Worm (Caenorhabditis elegans) whole organism, L1 larva: ENCODE data around the gene Y50D4A.6.

Source experiments
- C34B4.2 ChIP-seq: sonication (generic microtip); optimal IDR thresholded peaks from 2 replicates; lab custom pipeline; 2017; ENCODE audit warnings: mild to moderate bottlenecking, missing genetic modification characterization, missing compliant biosample characterization
- alr-1 ChIP-seq: fragments of 200-800 bp; sonication (Bioruptor generic); optimal IDR thresholded peaks from 2 replicates; lab custom pipeline; 2018; ENCODE audit warnings: borderline replicate concordance, mild to moderate bottlenecking, missing genetic modification characterization, missing compliant biosample characterization
- aly-2 ChIP-seq: fragments of 150-350 bp; optimal IDR thresholded peaks from 2 replicates; lab custom pipeline; 2014; ENCODE audit warnings: missing biosample characterization, missing genetic modification characterization
- ama-1 ChIP-seq: fragments of 150-350 bp; optimal IDR thresholded peaks from 2 replicates; lab custom pipeline; 2014
- blmp-1 ChIP-seq: fragments of 150-350 bp; optimal IDR thresholded peaks from 2 replicates; lab custom pipeline; 2014; ENCODE audit warnings: missing biosample characterization, missing genetic modification characterization
- ceh-63 ChIP-seq: fragments of 200-800 bp; sonication (Bioruptor generic); optimal IDR thresholded peaks from 2 replicates; lab custom pipeline; 2018; ENCODE audit warnings: mild to moderate bottlenecking, missing genetic modification characterization, missing compliant biosample characterization
- ceh-8 ChIP-seq: fragments of 200-800 bp; sonication (Bioruptor generic); optimal IDR thresholded peaks from 2 replicates; lab custom pipeline; 2018; ENCODE audit warnings: mild to moderate bottlenecking, missing genetic modification characterization, moderate library complexity, missing compliant biosample characterization
- ceh-88 ChIP-seq: fragments of 200-800 bp; sonication (Bioruptor generic); IDR thresholded peaks from 2 replicates; pipeline ENCODE4 v1.3.6; 2022; ENCODE audit warnings: missing genetic modification characterization, missing compliant biosample characterization
- ces-1 ChIP-seq: fragments of 150-350 bp; optimal IDR thresholded peaks from 2 replicates; lab custom pipeline; 2014; ENCODE audit warnings: missing biosample characterization, missing genetic modification reagents, missing genetic modification characterization
- dpl-1 ChIP-seq, 3 experiments: fragments of 150-350 bp in 2 of 3; sonication (generic microtip) in 1 of 3; optimal IDR thresholded peaks; 2 replicates each; lab custom pipeline; 2014 to 2017; ENCODE audit warnings: missing biosample characterization in 3 of 3, missing genetic modification characterization in 3 of 3, missing genetic modification reagents in 3 of 3
- dsc-1 ChIP-seq: sonication (generic microtip); optimal IDR thresholded peaks from 2 replicates; lab custom pipeline; 2016; ENCODE audit warnings: mild to moderate bottlenecking, missing genetic modification characterization, missing compliant biosample characterization
- fkh-10 ChIP-seq: sonication (generic microtip); optimal IDR thresholded peaks from 2 replicates; lab custom pipeline; 2017; ENCODE audit warnings: missing biosample characterization, missing genetic modification reagents, missing genetic modification characterization
- fkh-4 ChIP-seq: sonication (generic microtip); optimal IDR thresholded peaks from 2 replicates; lab custom pipeline; 2016; ENCODE audit warnings: missing compliant biosample characterization, missing genetic modification characterization, borderline replicate concordance
- hlh-17 ChIP-seq: fragments of 200-800 bp; sonication (Bioruptor generic); optimal IDR thresholded peaks from 2 replicates; lab custom pipeline; 2018; ENCODE audit warnings: missing genetic modification characterization, mild to moderate bottlenecking, missing compliant biosample characterization, moderate library complexity, borderline replicate concordance
- irx-1 ChIP-seq: sonication (generic microtip); optimal IDR thresholded peaks from 2 replicates; lab custom pipeline; 2016; ENCODE audit warnings: missing genetic modification characterization, missing compliant biosample characterization
- jun-1 ChIP-seq: fragments of 150-350 bp; optimal IDR thresholded peaks from 2 replicates; lab custom pipeline; 2014; ENCODE audit warnings: missing biosample characterization, missing genetic modification reagents, missing genetic modification characterization
- lin-13 ChIP-seq: fragments of 150-350 bp; optimal IDR thresholded peaks from 2 replicates; lab custom pipeline; 2014; ENCODE audit warnings: missing biosample characterization, missing genetic modification reagents, missing genetic modification characterization
- lin-35 ChIP-seq, 2 experiments: fragments of 150-350 bp; optimal IDR thresholded peaks; 2 replicates each; lab custom pipeline; 2014; ENCODE audit warnings: missing biosample characterization in 2 of 2, missing genetic modification characterization in 2 of 2, missing genetic modification reagents in 2 of 2
- lir-3 ChIP-seq: sonication (generic microtip); optimal IDR thresholded peaks from 2 replicates; lab custom pipeline; 2016; ENCODE audit warnings: mild to moderate bottlenecking, missing genetic modification characterization, moderate library complexity, missing compliant biosample characterization; ENCODE audit not compliant: poor library complexity
- lsy-2 ChIP-seq, 2 experiments: fragments of 150-350 bp; optimal IDR thresholded peaks; 2 replicates each; lab custom pipeline; 2014; ENCODE audit warnings: missing biosample characterization in 2 of 2, missing genetic modification characterization in 2 of 2
- mab-9 ChIP-seq: fragments of 200-800 bp; sonication (Bioruptor generic); IDR thresholded peaks from 2 replicates; pipeline ENCODE4 v1.3.6; 2022; ENCODE audit warnings: missing genetic modification reagents, missing genetic modification characterization, missing compliant biosample characterization
- nhr-19 ChIP-seq: fragments of 200-800 bp; sonication (Bioruptor generic); conservative IDR thresholded peaks from 2 replicates; pipeline ENCODE4 v1.3.6; 2022; ENCODE audit warnings: missing genetic modification characterization, missing compliant biosample characterization
- nhr-47 ChIP-seq: sonication (generic microtip); optimal IDR thresholded peaks from 2 replicates; lab custom pipeline; 2016; ENCODE audit warnings: mild to moderate bottlenecking, missing genetic modification characterization, moderate library complexity, missing compliant biosample characterization
- nhr-71 ChIP-seq: sonication (generic microtip); optimal IDR thresholded peaks from 2 replicates; lab custom pipeline; 2016; ENCODE audit warnings: mild to moderate bottlenecking, missing genetic modification characterization, moderate library complexity, missing compliant biosample characterization
- nhr-77 ChIP-seq: fragments of 150-350 bp; optimal IDR thresholded peaks from 2 replicates; lab custom pipeline; 2014; ENCODE audit warnings: missing biosample characterization, missing genetic modification characterization
- nhr-84 ChIP-seq: sonication (generic microtip); optimal IDR thresholded peaks from 2 replicates; lab custom pipeline; 2017; ENCODE audit warnings: missing biosample characterization, missing genetic modification characterization
- nhr-85 ChIP-seq: sonication (generic microtip); peaks from one replicate; lab custom pipeline; 2016; ENCODE audit warnings: missing genetic modification characterization, inconsistent platforms, missing compliant biosample characterization
- pqm-1 ChIP-seq: sonication (generic microtip); optimal IDR thresholded peaks from 3 replicates; lab custom pipeline; 2017; ENCODE audit warnings: missing biosample characterization, missing genetic modification characterization
- rnt-1 ChIP-seq: sonication (generic microtip); optimal IDR thresholded peaks from 2 replicates; lab custom pipeline; 2016; ENCODE audit warnings: mild to moderate bottlenecking, missing genetic modification characterization, moderate library complexity, missing compliant biosample characterization
- skn-1 ChIP-seq: fragments of 150-350 bp; optimal IDR thresholded peaks from 2 replicates; lab custom pipeline; 2014; ENCODE audit warnings: missing biosample characterization, missing genetic modification characterization
- unc-130 ChIP-seq: fragments of 150-350 bp; optimal IDR thresholded peaks from 2 replicates; lab custom pipeline; 2017; ENCODE audit warnings: missing biosample characterization, missing genetic modification characterization, inconsistent platforms
- xbp-1 ChIP-seq: sonication (generic microtip); optimal IDR thresholded peaks from 2 replicates; lab custom pipeline; 2016; ENCODE audit warnings: missing genetic modification characterization, missing compliant biosample characterization
- zag-1 ChIP-seq: fragments of 150-350 bp; optimal IDR thresholded peaks from 2 replicates; lab custom pipeline; 2014; ENCODE audit warnings: missing biosample characterization, missing genetic modification characterization
- zip-4 ChIP-seq: fragments of 200-800 bp; sonication (Bioruptor generic); optimal IDR thresholded peaks from 2 replicates; lab custom pipeline; 2018; ENCODE audit warnings: mild to moderate bottlenecking, missing genetic modification characterization, moderate library complexity, missing compliant biosample characterization
- ztf-4 ChIP-seq: fragments of 150-350 bp; optimal IDR thresholded peaks from 2 replicates; lab custom pipeline; 2014; ENCODE audit warnings: missing biosample characterization, missing genetic modification characterization

The Y50D4A.6 gene

ce11 chrV:1165090-1165761 lies 33.8 kb downstream of the Y50D4A.6 start, which contains the start of gene ptr-16:
TSS of gene ptr-16 (plus strand) at chrV:1165711.
- TF ChIP-seq zag-1 (no peak), lin-13 (GFP tag; lab: Kevin White, UChicago) (no peak), jun-1 (tag; lab: Kevin White, UChicago) (no peak), nhr-19 (GFP tag; lab: Robert Waterston, UW) (no peak), nhr-85 (tag; lab: Kevin White, UChicago) (no peak), skn-1 (tag; lab: Kevin White, UChicago) (no peak), lin-35 (GFP tag; optimal IDR thresholded peaks at IDR 0.05; lab: Kevin White, UChicago) (no peak), unc-130 (tag; lab: Kevin White, UChicago) (no peak), xbp-1 (tag; lab: Kevin White, UChicago) (no peak), nhr-77 (tag; lab: Kevin White, UChicago) (no peak), lir-3 (tag; lab: Kevin White, UChicago) (no peak), fkh-4 (tag; lab: Kevin White, UChicago) (no peak), ceh-8 (no peak), C34B4.2 (tag; lab: Kevin White, UChicago) (no peak), pqm-1 (tag; lab: Kevin White, UChicago) (no peak), hlh-17 (no peak), dsc-1 (tag; lab: Kevin White, UChicago) (no peak), mab-9 (GFP tag; lab: Robert Waterston, UW) (no peak), blmp-1 (tag; lab: Kevin White, UChicago) (no peak)

DNA sequence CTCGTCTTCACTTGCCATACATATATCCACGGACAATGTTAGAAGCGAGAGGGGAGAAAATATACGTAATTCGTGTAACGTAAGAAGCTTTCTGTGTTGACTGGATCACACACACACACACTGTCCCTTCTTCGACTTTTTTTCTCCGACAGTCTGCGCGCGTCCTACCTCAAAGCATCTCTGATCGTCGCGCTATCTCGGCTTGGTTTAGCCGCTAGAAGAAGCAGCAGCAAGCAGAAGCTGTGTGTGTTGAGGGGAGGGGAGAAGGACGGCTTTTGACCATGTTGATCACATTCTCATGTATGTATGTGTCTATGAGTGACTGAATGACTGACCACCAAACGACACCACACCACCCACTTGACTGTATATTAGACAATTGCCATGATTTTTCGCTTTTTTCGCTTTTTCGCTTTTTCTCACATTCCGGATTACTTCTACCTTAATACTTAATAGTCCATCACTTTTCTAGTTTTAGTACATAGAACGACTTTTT lies 34.8 kb downstream of the Y50D4A.6 start, which contains the start of gene T21H3.5:
T21H3.5 (minus strand) TSS at position 98 of the 496 bp plus-strand sequence.
- TF ChIP-seq fkh-10 (GFP tag; lab: Kevin White, UChicago) = no peak
- TF ChIP-seq blmp-1 (tag; lab: Kevin White, UChicago) = peak; percentile 33

DNA sequence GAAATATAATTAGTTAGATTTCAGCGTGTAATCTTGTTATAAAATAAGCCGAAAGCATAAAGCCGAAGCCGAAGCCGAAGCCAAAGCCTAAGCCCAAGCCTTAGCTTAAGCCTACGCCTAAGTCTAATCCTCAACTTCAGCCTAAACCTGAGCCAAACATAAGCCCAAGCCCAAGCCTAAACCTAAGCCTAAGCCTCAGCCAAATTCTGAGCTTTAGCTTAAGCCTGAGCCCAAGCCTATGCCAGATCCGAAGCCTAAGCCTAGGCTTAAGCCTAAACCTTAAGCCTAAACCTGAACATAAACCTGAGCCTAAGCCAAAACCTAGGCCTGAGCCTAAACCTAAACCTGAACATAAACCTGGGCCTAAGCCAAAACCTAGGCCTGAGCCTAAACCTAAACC lies 38.4 kb downstream of the Y50D4A.6 start:
- TF ChIP-seq nhr-84 (tag; lab: Kevin White, UChicago) = no peak
- no peak for TF ChIP-seq ceh-88 (GFP tag; lab: Robert Waterston, UW)
- no peak for TF ChIP-seq irx-1 (tag; lab: Kevin White, UChicago)
- TF ChIP-seq ces-1 (GFP tag; lab: Kevin White, UChicago) = no peak
- no peak for TF ChIP-seq lin-35 (GFP tag; optimal IDR thresholded peaks at IDR 0.05; lab: Kevin White, UChicago)
- no peak for TF ChIP-seq fkh-10 (GFP tag; lab: Kevin White, UChicago)

DNA sequence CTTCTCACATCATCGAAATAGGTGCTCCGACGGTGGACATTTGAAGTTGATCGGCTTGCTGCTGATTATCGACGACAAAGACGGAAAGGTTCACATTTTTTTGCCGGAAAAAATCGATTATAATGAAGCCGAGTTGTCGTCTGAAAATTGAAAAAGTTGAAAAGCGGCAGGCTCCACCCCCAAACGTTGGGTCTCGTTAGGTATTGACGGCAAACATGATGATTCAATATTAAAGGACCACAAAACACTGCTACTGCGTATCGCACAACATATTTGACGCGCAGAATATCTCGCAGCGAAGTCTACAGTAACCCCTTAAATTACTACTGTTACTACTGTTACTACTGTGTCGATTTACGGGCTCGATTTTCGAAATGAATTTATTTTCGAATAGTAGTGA lies 40.8 kb downstream of the Y50D4A.6 start:
- peak; percentile 4 for TF ChIP-seq nhr-71
- TF ChIP-seq C34B4.2 (tag; lab: Kevin White, UChicago) = peak; percentile 11
- TF ChIP-seq ama-1 (lab: Kevin White, UChicago) = peak; percentile 23
- TF ChIP-seq zip-4 = no peak
- TF ChIP-seq lsy-2 (tag; optimal IDR thresholded peaks at IDR 0.05; lab: Kevin White, UChicago) = peak in 1 of 2 experiments; percentile 6
- TF ChIP-seq fkh-10 (GFP tag; lab: Kevin White, UChicago) = peak; percentile 5
- peak; percentile 69 for TF ChIP-seq ztf-4 (tag; lab: Kevin White, UChicago)
- TF ChIP-seq fkh-4 (tag; lab: Kevin White, UChicago) = no peak
- TF ChIP-seq ceh-63 (GFP tag; lab: Kevin White, UChicago) = no peak
- TF ChIP-seq dsc-1 (tag; lab: Kevin White, UChicago) = peak; percentile 30
- TF ChIP-seq ces-1 (GFP tag; lab: Kevin White, UChicago) = no peak
- TF ChIP-seq nhr-47 = peak; percentile 11
- no peak for TF ChIP-seq alr-1 (tag; lab: Kevin White, UChicago)
- TF ChIP-seq dpl-1 (GFP tag; optimal IDR thresholded peaks at IDR 0.05; lab: Kevin White, UChicago) = no peak
- no peak for TF ChIP-seq aly-2
- peak; percentile 27 for TF ChIP-seq rnt-1
